Fruit fly (Drosophila melanogaster) whole organism, prepupa: ENCODE measurements around the gene Gnpnat.

Experiments
- Blimp-1 ChIP-seq: fragments of 200-800 bp; sonication (Bioruptor generic); optimal IDR thresholded peaks from 3 replicates; lab custom pipeline; 2017; ENCODE audit warnings: missing biosample characterization, missing genetic modification characterization, mild to moderate bottlenecking, moderate library complexity, missing genetic modification reagents
- CG10631 ChIP-seq: fragments of 200-800 bp; sonication (Bioruptor generic); optimal IDR thresholded peaks from 2 replicates; lab custom pipeline; 2016; ENCODE audit warnings: missing biosample characterization, missing genetic modification characterization
- CG10669 ChIP-seq: fragments of 200-800 bp; sonication (Bioruptor generic); optimal IDR thresholded peaks from 3 replicates; lab custom pipeline; 2018; ENCODE audit warnings: missing biosample characterization, mild to moderate bottlenecking, missing genetic modification characterization, moderate library complexity
- CG11294 ChIP-seq: fragments of 200-800 bp; sonication (Bioruptor generic); IDR thresholded peaks from 2 replicates; pipeline ENCODE4 v1.3.6; 2022; ENCODE audit warnings: missing biosample characterization, missing genetic modification characterization
- CG11762 ChIP-seq: fragments of 200-800 bp; sonication (Bioruptor generic); optimal IDR thresholded peaks from 3 replicates; lab custom pipeline; 2016; ENCODE audit warnings: missing biosample characterization, missing genetic modification characterization; ENCODE audit not compliant: insufficient read depth
- CG11902 ChIP-seq: fragments of 200-800 bp; sonication (Bioruptor generic); optimal IDR thresholded peaks from 3 replicates; lab custom pipeline; 2016; ENCODE audit warnings: missing biosample characterization, missing genetic modification characterization
- CG15336 ChIP-seq: fragments of 200-800 bp; sonication (Bioruptor generic); IDR thresholded peaks from 2 replicates; pipeline ENCODE4 v1.3.6; 2022; ENCODE audit warnings: missing biosample characterization, missing genetic modification characterization
- CG16779 ChIP-seq: fragments of 200-800 bp; sonication (Bioruptor generic); optimal IDR thresholded peaks from 3 replicates; lab custom pipeline; 2017; ENCODE audit warnings: missing biosample characterization, mild to moderate bottlenecking, missing genetic modification characterization
- CG3032 ChIP-seq: fragments of 200-800 bp; optimal IDR thresholded peaks from 2 replicates; lab custom pipeline; 2019; ENCODE audit warnings: missing biosample characterization, mild to moderate bottlenecking, missing genetic modification characterization, moderate library complexity
- CG31627 ChIP-seq: fragments of 200-800 bp; sonication (Bioruptor generic); optimal IDR thresholded peaks from 3 replicates; lab custom pipeline; 2016; ENCODE audit warnings: missing biosample characterization, missing genetic modification characterization
- CG32006 ChIP-seq: fragments of 200-800 bp; sonication (Bioruptor generic); optimal IDR thresholded peaks from 3 replicates; lab custom pipeline; 2017; ENCODE audit warnings: missing biosample characterization, mild to moderate bottlenecking, missing genetic modification characterization
- CG3919 ChIP-seq: fragments of 200-800 bp; sonication (Bioruptor generic); optimal IDR thresholded peaks from 3 replicates; lab custom pipeline; 2016; ENCODE audit warnings: missing biosample characterization, missing genetic modification characterization
- CG4318 ChIP-seq: fragments of 200-800 bp; sonication (Bioruptor generic); optimal IDR thresholded peaks from 3 replicates; lab custom pipeline; 2017; ENCODE audit warnings: missing biosample characterization, mild to moderate bottlenecking, missing genetic modification characterization
- CG6276 ChIP-seq: fragments of 200-800 bp; sonication (Bioruptor generic); optimal IDR thresholded peaks from 2 replicates; lab custom pipeline; 2017; ENCODE audit warnings: missing biosample characterization, mild to moderate bottlenecking, missing genetic modification characterization
- CG6808 ChIP-seq: fragments of 200-800 bp; sonication (Bioruptor generic); optimal IDR thresholded peaks from 3 replicates; lab custom pipeline; 2017; ENCODE audit warnings: missing biosample characterization, missing genetic modification characterization, mild to moderate bottlenecking, moderate library complexity, missing genetic modification reagents
- CG6854 ChIP-seq: fragments of 200-800 bp; sonication (Bioruptor generic); optimal IDR thresholded peaks from 2 replicates; lab custom pipeline; 2017; ENCODE audit warnings: missing biosample characterization, mild to moderate bottlenecking, missing genetic modification characterization
- CG8319 ChIP-seq: fragments of 200-800 bp; sonication (Bioruptor generic); optimal IDR thresholded peaks from 3 replicates; lab custom pipeline; 2016; ENCODE audit warnings: missing biosample characterization, missing genetic modification characterization
- CG8632 ChIP-seq: fragments of 200-800 bp; sonication (Bioruptor generic); optimal IDR thresholded peaks from 3 replicates; lab custom pipeline; 2016; ENCODE audit warnings: missing biosample characterization, missing genetic modification characterization
- Eip78C ChIP-seq: fragments of 200-800 bp; sonication (Bioruptor generic); peaks from one replicate; lab custom pipeline; 2016; ENCODE audit warnings: missing biosample characterization, missing genetic modification characterization
- Eip93F ChIP-seq: fragments of 200-800 bp; sonication (Bioruptor generic); optimal IDR thresholded peaks from 2 replicates; lab custom pipeline; 2016; ENCODE audit warnings: missing biosample characterization, mild to moderate bottlenecking, missing genetic modification characterization
- Ets21C ChIP-seq: fragments of 200-800 bp; sonication (Bioruptor generic); optimal IDR thresholded peaks from 3 replicates; lab custom pipeline; 2016; ENCODE audit warnings: missing biosample characterization, missing genetic modification characterization
- Gug ChIP-seq: fragments of 200-800 bp; sonication (Bioruptor generic); IDR thresholded peaks from 2 replicates; pipeline ENCODE4 v1.3.6; 2022; ENCODE audit warnings: missing biosample characterization, missing genetic modification characterization
- Hr38 ChIP-seq: sonication (Bioruptor generic); optimal IDR thresholded peaks from 2 replicates; lab custom pipeline; 2016; ENCODE audit warnings: missing biosample characterization, missing genetic modification characterization
- Hr39 ChIP-seq: fragments of 200-800 bp; sonication (Bioruptor generic); optimal IDR thresholded peaks from 2 replicates; lab custom pipeline; 2016; ENCODE audit warnings: missing biosample characterization, missing genetic modification characterization
- Met ChIP-seq: fragments of 200-800 bp; sonication (Bioruptor generic); optimal IDR thresholded peaks from 3 replicates; lab custom pipeline; 2016; ENCODE audit warnings: missing biosample characterization, missing genetic modification characterization
- OdsH ChIP-seq: fragments of 200-800 bp; sonication (Bioruptor generic); optimal IDR thresholded peaks from 3 replicates; lab custom pipeline; 2016; ENCODE audit warnings: missing biosample characterization, missing genetic modification characterization
- Smox ChIP-seq: fragments of 200-800 bp; sonication (Bioruptor generic); optimal IDR thresholded peaks from 3 replicates; lab custom pipeline; 2016; ENCODE audit warnings: missing biosample characterization, missing genetic modification characterization
- Sox102F ChIP-seq: fragments of 200-800 bp; sonication (Bioruptor generic); optimal IDR thresholded peaks from 2 replicates; lab custom pipeline; 2016; ENCODE audit warnings: missing biosample characterization, mild to moderate bottlenecking, missing genetic modification characterization
- Sox14 ChIP-seq: fragments of 200-800 bp; sonication (Bioruptor generic); optimal IDR thresholded peaks from 3 replicates; lab custom pipeline; 2016; ENCODE audit warnings: missing biosample characterization, missing genetic modification characterization
- cyc ChIP-seq: fragments of 200-800 bp; sonication (Bioruptor generic); optimal IDR thresholded peaks from 3 replicates; lab custom pipeline; 2016; ENCODE audit warnings: missing biosample characterization, missing genetic modification characterization
- dac ChIP-seq: fragments of 200-800 bp; sonication (Bioruptor generic); optimal IDR thresholded peaks from 2 replicates; lab custom pipeline; 2017; ENCODE audit warnings: missing biosample characterization, mild to moderate bottlenecking, missing genetic modification characterization
- dsx ChIP-seq: fragments of 200-800 bp; optimal IDR thresholded peaks from 3 replicates; lab custom pipeline; 2019; ENCODE audit warnings: missing biosample characterization, mild to moderate bottlenecking, missing genetic modification characterization, moderate library complexity; ENCODE audit not compliant: poor library complexity, severe bottlenecking
- eg ChIP-seq: fragments of 200-800 bp; sonication (Bioruptor generic); IDR thresholded peaks from 3 replicates; pipeline ENCODE4 v1.3.6; 2022; ENCODE audit warnings: missing biosample characterization, missing genetic modification characterization
- esn ChIP-seq: fragments of 200-800 bp; sonication (Bioruptor generic); optimal IDR thresholded peaks from 2 replicates; lab custom pipeline; 2016; ENCODE audit warnings: missing biosample characterization, mild to moderate bottlenecking, missing genetic modification characterization, moderate library complexity
- fd85E ChIP-seq: fragments of 200-800 bp; sonication (Bioruptor generic); optimal IDR thresholded peaks from 3 replicates; lab custom pipeline; 2016; ENCODE audit warnings: missing biosample characterization, missing genetic modification characterization
- lz ChIP-seq: fragments of 200-800 bp; sonication (Bioruptor generic); optimal IDR thresholded peaks from 3 replicates; lab custom pipeline; 2016; ENCODE audit warnings: missing biosample characterization, missing genetic modification characterization
- net ChIP-seq: fragments of 200-800 bp; sonication (Bioruptor generic); optimal IDR thresholded peaks from 3 replicates; lab custom pipeline; 2016; ENCODE audit warnings: missing biosample characterization, missing genetic modification characterization
- salr ChIP-seq, 2 experiments: fragments of 200-800 bp; sonication (Bioruptor generic); optimal IDR thresholded peaks; 3 replicates each; lab custom pipeline; 2016 to 2018; ENCODE audit warnings: missing biosample characterization in 2 of 2, missing genetic modification characterization in 2 of 2, mild to moderate bottlenecking in 1 of 2
- spab ChIP-seq: fragments of 200-800 bp; sonication (Bioruptor generic); optimal IDR thresholded peaks from 2 replicates; lab custom pipeline; 2017; ENCODE audit warnings: missing biosample characterization, mild to moderate bottlenecking, missing genetic modification characterization, missing genetic modification reagents
- svp ChIP-seq: fragments of 200-800 bp; sonication (Bioruptor generic); peaks from one replicate; lab custom pipeline; 2016; ENCODE audit warnings: missing biosample characterization, missing genetic modification characterization
- vri ChIP-seq: fragments of 200-800 bp; sonication (Bioruptor generic); optimal IDR thresholded peaks from 3 replicates; lab custom pipeline; 2016; ENCODE audit warnings: missing biosample characterization, mild to moderate bottlenecking, missing genetic modification characterization

The Gnpnat gene

dm6 chr3R:29782367-29782766 is 44.3 kb downstream of the Gnpnat start (continued):
- TF ChIP-seq CG6854 (GFP tag; lab: Kevin White, UChicago) (peak; percentile 79), CG10631 (GFP tag; lab: Kevin White, UChicago) (no peak)

- TF ChIP-seq CG16779 (tag; lab: Kevin White, UChicago) (no peak), svp (GFP tag; lab: Kevin White, UChicago) (peak; percentile 53)
Observed at dm6 chr3R:29783210-29783609, 45.1 kb downstream of the Gnpnat start.

dm6 chr3R:29785242-29785641 is 47.2 kb downstream of the Gnpnat start:
- no peak for TF ChIP-seq Sox102F (GFP tag; lab: Kevin White, UChicago)
- no peak for TF ChIP-seq Met (GFP tag; lab: Kevin White, UChicago)
- no peak for TF ChIP-seq Ets21C
- TF ChIP-seq dac (GFP tag; lab: Kevin White, UChicago) = no peak
- TF ChIP-seq vri (GFP tag; lab: Kevin White, UChicago) = no peak
- TF ChIP-seq Sox14 (GFP tag; lab: Kevin White, UChicago) = no peak
- TF ChIP-seq Smox (GFP tag; lab: Kevin White, UChicago) = no peak

dm6 chr3R:29786016-29786996 is 48.2 kb downstream of the Gnpnat start:
- TF ChIP-seq eg (GFP tag; lab: Robert Waterston, UW) (peak; percentile 69), lz (GFP tag; lab: Kevin White, UChicago) (peak; percentile 77), esn (GFP tag; lab: Kevin White, UChicago) (peak; percentile 84), salr (GFP tag; optimal IDR thresholded peaks at IDR 0.05; lab: Kevin White, UChicago) (no peak), CG3919 (GFP tag; lab: Kevin White, UChicago) (peak; percentile 90), Met (GFP tag; lab: Kevin White, UChicago) (peak; percentile 95), spab (GFP tag; lab: Kevin White, UChicago) (peak; percentile 53), Blimp-1 (GFP tag; lab: Kevin White, UChicago) (peak; percentile 64), CG8319 (GFP tag; lab: Kevin White, UChicago) (peak; percentile 39), Ets21C (peak; percentile 62), dsx (peak; percentile 73), dac (GFP tag; lab: Kevin White, UChicago) (no peak), Eip78C (peak; percentile 97), CG3032 (tag; lab: Kevin White, UChicago) (peak; percentile 28), CG11294 (GFP tag; lab: Robert Waterston, UW) (peak; percentile 62), OdsH (GFP tag; lab: Kevin White, UChicago) (peak; percentile 46), CG6276 (peak; percentile 46), CG10669 (GFP tag; lab: Kevin White, UChicago) (peak; percentile 66), net (GFP tag; lab: Kevin White, UChicago) (peak; percentile 38), CG4318 (no peak), Eip93F (GFP tag; lab: Kevin White, UChicago) (peak; percentile 65), Gug (peak; percentile 61), CG32006 (peak; percentile 24), Hr39 (GFP tag; lab: Kevin White, UChicago) (peak; percentile 79), svp (GFP tag; lab: Kevin White, UChicago) (peak; percentile 98), cyc (GFP tag; lab: Kevin White, UChicago) (peak; percentile 92), vri (GFP tag; lab: Kevin White, UChicago) (peak; percentile 65), CG6854 (GFP tag; lab: Kevin White, UChicago) (peak; percentile 46), CG16779 (tag; lab: Kevin White, UChicago) (peak; percentile 24), fd85E (GFP tag; lab: Kevin White, UChicago) (peak; percentile 59), CG31627 (GFP tag; lab: Kevin White, UChicago) (peak; percentile 69), Smox (GFP tag; lab: Kevin White, UChicago) (peak; percentile 76), CG6808 (GFP tag; lab: Kevin White, UChicago) (peak; percentile 32), CG15336 (GFP tag; lab: Robert Waterston, UW) (peak; percentile 64), CG8632 (no peak), Hr38 (GFP tag; lab: Kevin White, UChicago) (no peak), CG10631 (GFP tag; lab: Kevin White, UChicago) (no peak), CG11762 (GFP tag; lab: Kevin White, UChicago) (peak; percentile 82), CG11902 (GFP tag; lab: Kevin White, UChicago) (peak; percentile 85), Sox14 (GFP tag; lab: Kevin White, UChicago) (peak; percentile 55)
